Fruit fly (Drosophila melanogaster) ovary, adult (tissue): ENCODE measurements around the gene lectin-37Db.

Experiments
- CG17801 ChIP-seq: fragments of 200-800 bp; optimal IDR thresholded peaks from 2 replicates; lab custom pipeline; 2019; ENCODE audit warnings: missing biosample characterization, mild to moderate bottlenecking, missing genetic modification characterization, moderate library complexity; ENCODE audit not compliant: partially characterized antibody

The lectin-37Db gene

DNA sequence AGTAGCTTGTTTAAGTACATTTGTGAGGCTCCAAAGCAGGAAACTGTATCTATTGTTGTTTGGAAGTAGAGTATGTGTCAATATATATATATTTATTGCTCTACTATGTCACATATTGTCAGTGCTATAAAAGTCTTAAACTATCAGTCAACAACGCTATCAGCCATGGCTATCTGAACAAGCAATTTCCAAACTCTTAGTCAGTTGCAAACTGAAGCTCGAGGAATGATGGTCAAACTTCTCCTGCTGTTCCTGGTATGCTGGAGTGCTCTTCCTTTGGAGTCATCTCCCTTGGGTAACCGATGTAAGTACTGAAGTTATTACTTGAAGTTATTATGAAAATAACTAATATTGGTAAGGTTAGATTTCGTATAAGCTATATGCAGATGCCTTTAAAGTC lies at the start of gene lectin-37Db:
TSS of gene lectin-37Db (plus strand) at position 204 of the 400 bp plus-strand sequence.
- TF ChIP-seq CG17801 (GFP tag; lab: Kevin White, UChicago), result no peak

dm6 chr2L:19370046-19370445 lies 48.8 kb upstream of the lectin-37Db start, which contains the start of gene CG17349:
TSS of gene CG17349 (plus strand) at chr2L:19370445.
- no peak for TF ChIP-seq CG17801 (GFP tag; lab: Kevin White, UChicago)

DNA sequence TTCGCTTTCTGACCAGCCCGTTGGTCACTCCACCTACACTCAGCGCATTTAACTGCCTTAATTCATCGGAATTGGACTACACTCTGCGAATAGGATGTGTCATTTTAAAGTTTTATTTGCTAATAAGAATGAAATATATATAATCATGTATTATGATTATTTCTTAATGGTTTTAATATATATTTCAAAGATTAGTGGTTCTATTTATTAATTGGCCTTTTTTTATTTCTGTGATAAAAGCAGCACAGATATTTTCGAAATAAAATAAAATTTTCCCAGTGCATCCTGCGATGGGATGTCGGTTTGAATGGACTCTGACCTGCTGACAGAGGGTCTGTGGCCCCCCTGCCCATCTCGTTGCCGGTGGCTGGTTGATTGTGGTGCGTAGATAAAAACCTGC lies 45.1 kb upstream of the lectin-37Db start:
- TF ChIP-seq CG17801 (GFP tag; lab: Kevin White, UChicago), result no peak

dm6 chr2L:19376145-19376544 lies 42.7 kb upstream of the lectin-37Db start:
- no peak for TF ChIP-seq CG17801 (GFP tag; lab: Kevin White, UChicago)

DNA sequence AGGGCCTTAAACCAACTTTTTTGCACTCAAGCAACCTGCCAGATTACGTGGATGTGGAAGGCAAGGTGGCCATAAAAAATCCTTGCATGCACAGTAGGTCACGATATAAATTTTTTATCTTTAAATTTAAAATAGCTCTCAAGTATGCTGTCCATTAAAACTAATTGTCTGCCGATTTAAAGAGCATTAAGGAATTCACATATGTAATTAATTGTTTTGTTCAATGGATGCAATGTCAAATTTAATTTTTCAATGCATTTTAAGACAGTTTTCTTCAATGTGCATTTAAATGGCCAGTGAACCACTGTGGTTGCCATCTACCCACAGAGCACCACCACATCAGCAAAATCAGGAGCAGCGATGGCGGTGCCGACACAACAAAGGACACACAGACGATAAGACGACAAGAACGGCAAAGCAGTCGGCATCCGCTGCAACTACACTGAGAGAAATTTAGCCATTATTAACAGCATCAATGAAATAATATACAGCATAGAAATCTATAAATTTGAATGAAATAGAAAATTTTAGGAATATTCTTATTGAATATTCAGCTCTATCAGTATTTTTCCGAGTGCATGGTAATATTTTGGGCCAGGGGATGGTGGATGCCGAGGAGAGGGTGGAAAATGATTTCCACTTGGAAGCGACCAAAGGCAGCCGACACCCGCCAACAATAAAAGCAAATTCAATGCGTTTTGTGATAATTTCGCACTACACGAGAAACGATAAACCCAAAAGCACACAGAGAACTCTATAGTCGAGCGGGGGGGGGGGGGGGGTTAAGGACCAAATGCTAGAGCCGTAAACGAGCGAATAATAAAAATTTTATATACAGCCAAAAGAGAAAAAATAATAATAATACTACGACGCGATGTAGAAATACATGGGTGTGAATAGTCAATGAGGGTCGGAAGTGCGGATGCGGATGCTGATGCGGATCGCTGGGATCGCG lies 41.5 kb upstream of the lectin-37Db start:
- TF ChIP-seq CG17801 (GFP tag; lab: Kevin White, UChicago), result no peak

DNA sequence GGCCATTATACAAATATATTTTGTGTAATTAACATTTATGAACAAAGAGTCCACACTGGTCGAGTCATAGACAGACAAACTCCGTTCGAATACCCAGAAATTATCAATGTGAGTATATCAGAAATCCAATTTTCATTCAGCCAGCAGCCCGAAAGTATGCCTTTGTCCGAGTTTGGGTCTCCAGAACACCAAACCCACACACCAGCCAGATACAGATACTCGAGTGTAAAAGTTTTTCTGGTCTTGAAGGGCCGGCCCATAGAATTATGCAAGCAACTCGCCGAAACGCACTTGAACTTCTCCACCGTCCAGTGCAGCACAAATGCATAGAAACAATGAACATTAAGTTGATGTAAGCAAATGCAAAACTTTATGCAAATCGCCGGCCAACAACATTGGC lies 40.3 kb upstream of the lectin-37Db start:
- no peak for TF ChIP-seq CG17801 (GFP tag; lab: Kevin White, UChicago)

- no peak for TF ChIP-seq CG17801 (GFP tag; lab: Kevin White, UChicago)
These were observed 38.2 kb upstream of the lectin-37Db start, which contains the start of gene CG17350 for dm6 chr2L:19380630-19381029. TSS of gene CG17350 (plus strand) at chr2L:19380930.

- TF ChIP-seq CG17801 (GFP tag; lab: Kevin White, UChicago), result no peak
These were observed 36.5 kb upstream of the lectin-37Db start for dm6 chr2L:19382353-19382752.

- no peak for TF ChIP-seq CG17801 (GFP tag; lab: Kevin White, UChicago)
These were observed 32.7 kb upstream of the lectin-37Db start, which contains the start of gene fon for dm6 chr2L:19386106-19386715. TSS of gene fon (minus strand) at chr2L:19386205.

DNA sequence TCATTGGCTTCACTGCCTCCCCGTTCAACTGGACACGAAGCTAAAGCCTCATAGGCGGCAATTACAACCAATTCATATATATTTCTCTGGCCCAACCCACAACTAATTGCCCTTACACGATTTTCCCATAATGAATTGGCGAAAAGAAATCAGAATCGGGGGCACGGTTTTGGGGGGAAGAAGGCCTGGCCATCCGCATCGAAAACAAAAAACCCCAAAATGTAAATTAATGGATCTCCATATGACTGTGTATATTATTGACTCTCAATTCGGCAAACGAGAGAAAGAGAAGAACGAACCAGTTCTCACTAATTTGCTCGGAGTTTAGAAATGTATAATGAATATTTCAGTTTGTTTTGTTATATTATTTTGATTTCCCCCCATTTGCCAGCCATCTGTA lies 29.9 kb upstream of the lectin-37Db start:
- no peak for TF ChIP-seq CG17801 (GFP tag; lab: Kevin White, UChicago)

DNA sequence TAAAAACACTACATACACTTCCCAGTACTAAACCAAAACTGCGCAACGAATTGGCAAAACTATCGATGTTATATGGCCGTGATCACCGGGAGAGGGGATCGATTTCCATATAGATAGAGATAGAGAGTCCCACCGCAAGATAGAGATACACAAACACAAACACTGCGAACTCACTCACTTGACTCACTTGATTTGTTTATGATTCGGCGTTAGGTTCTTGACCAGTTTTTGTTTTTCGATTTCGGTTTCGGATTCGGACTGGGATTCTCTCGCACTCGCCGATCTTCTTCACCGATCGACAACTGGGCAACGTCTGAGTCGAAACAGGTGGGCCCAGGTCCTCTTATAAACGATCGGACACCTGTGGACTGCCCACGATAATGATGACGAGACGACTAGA lies 29.1 kb upstream of the lectin-37Db start, which contains the start of gene CG17549:
TSS of gene CG17549 (minus strand) at position 327 of the 400 bp plus-strand sequence.
- no peak for TF ChIP-seq CG17801 (GFP tag; lab: Kevin White, UChicago)

DNA sequence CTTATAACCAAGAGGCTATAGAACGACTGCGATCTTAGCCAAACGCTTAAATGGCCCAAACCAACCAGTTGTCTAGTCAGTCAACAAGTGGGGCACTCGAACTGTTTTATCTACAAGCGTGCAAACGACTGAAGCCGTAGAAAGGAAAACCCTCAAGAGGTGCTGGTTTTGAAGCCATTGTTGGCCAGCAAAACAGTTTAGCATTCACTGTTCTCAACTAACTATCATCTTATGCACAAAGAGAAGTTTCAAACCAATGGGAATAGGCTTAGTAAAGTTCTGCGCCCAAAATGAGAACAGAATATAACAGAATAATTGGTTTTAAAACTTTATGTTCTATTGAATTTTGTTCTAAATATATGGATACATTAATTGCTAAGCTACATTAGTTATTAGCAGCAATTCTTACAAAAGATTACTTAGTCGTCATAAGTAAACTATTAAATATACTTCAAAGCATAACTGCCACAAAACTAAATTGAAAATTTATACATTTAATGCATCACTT lies 25.1 kb upstream of the lectin-37Db start, which contains the start of gene CG31798:
TSS of gene CG31798 (plus strand) at position 458 of the 508 bp plus-strand sequence.
- TF ChIP-seq CG17801 (GFP tag; lab: Kevin White, UChicago), result no peak

DNA sequence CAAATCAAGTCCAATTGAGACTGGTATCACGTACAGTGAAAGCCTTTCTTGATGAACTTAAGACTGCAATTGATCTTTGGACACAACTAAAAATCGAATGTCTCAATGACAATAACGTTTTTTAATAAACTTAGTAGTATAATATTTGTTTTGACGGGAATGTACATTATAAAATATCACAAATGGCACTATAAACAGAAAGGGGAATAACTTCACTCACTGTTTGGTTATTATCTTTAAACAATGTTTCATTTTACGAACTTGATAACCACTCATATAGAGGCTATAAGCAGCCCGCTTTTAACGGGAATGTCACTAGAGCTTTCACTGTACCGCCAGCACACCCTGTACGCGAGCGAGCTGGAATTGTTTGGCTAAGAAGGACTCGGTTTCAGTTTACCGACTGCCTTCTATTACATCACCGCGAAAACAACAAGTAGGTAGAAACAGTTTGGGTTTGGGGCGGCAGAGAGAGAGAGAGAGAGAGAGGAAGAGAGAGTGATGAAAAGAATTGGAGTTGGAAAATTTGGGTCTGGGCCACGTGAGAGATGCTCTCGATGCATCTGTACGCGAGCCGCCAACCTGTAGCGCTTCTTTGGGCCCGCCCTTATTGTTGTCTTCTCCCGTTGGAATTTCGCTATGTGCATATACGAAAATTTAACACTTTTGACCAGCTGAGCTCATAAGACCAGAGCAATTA lies 21.1 kb upstream of the lectin-37Db start:
- TF ChIP-seq CG17801 (GFP tag; lab: Kevin White, UChicago), result no peak
